Fruit fly (Drosophila melanogaster) whole organism, embryonic: Measurements from ENCODE around the gene CG31287.

Source experiments
- Aef1 ChIP-seq: fragments of 200-800 bp; sonication (Bioruptor generic); IDR thresholded peaks from 3 replicates; pipeline ENCODE4 v1.3.6; 2022; ENCODE audit warnings: missing biosample characterization, missing genetic modification characterization
- Bteb2 ChIP-seq: fragments of 200-800 bp; sonication (Bioruptor generic); optimal IDR thresholded peaks from 2 replicates; lab custom pipeline; 2016; ENCODE audit warnings: missing biosample characterization, missing genetic modification characterization
- CG11560 ChIP-seq: fragments of 200-800 bp; sonication (Bioruptor generic); IDR thresholded peaks from 3 replicates; pipeline ENCODE4 v1.3.6; 2022; ENCODE audit warnings: missing biosample characterization, missing genetic modification characterization
- CG12769 ChIP-seq: fragments of 200-800 bp; sonication (Bioruptor generic); optimal IDR thresholded peaks from 2 replicates; lab custom pipeline; 2019; ENCODE audit warnings: missing biosample characterization, mild to moderate bottlenecking, missing genetic modification characterization, moderate library complexity
- CG14050 ChIP-seq: fragments of 200-800 bp; sonication (Bioruptor generic); IDR thresholded peaks from 3 replicates; pipeline ENCODE4 v1.3.6; 2022; ENCODE audit warnings: missing biosample characterization, missing genetic modification characterization
- CG1602 ChIP-seq: fragments of 200-800 bp; sonication (Bioruptor generic); optimal IDR thresholded peaks from 3 replicates; lab custom pipeline; 2016; ENCODE audit warnings: missing biosample characterization, missing genetic modification characterization
- CG1603 ChIP-seq: fragments of 200-800 bp; sonication (Bioruptor generic); optimal IDR thresholded peaks from 2 replicates; lab custom pipeline; 2019; ENCODE audit warnings: missing biosample characterization, mild to moderate bottlenecking, missing genetic modification characterization, moderate library complexity
- CG1647 ChIP-seq: fragments of 200-800 bp; sonication (Bioruptor generic); optimal IDR thresholded peaks from 3 replicates; lab custom pipeline; 2016; ENCODE audit warnings: missing biosample characterization, missing genetic modification characterization
- CG17361 ChIP-seq: fragments of 200-800 bp; sonication (Bioruptor generic); IDR thresholded peaks from 3 replicates; pipeline ENCODE4 v1.3.6; 2022; ENCODE audit warnings: missing biosample characterization, missing genetic modification characterization
- CG18262 ChIP-seq: fragments of 200-800 bp; optimal IDR thresholded peaks from 3 replicates; lab custom pipeline; 2019; ENCODE audit warnings: missing biosample characterization, mild to moderate bottlenecking, missing genetic modification characterization, moderate library complexity
- CG18476 ChIP-seq: fragments of 200-800 bp; sonication (Bioruptor generic); optimal IDR thresholded peaks from 2 replicates; lab custom pipeline; 2016; ENCODE audit warnings: missing biosample characterization, mild to moderate bottlenecking, missing genetic modification characterization
- CG18599 ChIP-seq: fragments of 200-800 bp; sonication (Bioruptor generic); optimal IDR thresholded peaks from 3 replicates; lab custom pipeline; 2017; ENCODE audit warnings: missing biosample characterization, missing genetic modification characterization, mild to moderate bottlenecking, moderate library complexity, missing genetic modification reagents
- CG30403 ChIP-seq: fragments of 200-800 bp; sonication (Bioruptor generic); optimal IDR thresholded peaks from 3 replicates; lab custom pipeline; 2016; ENCODE audit warnings: missing biosample characterization, missing genetic modification characterization
- CG3163 ChIP-seq: fragments of 200-800 bp; sonication (Bioruptor generic); optimal IDR thresholded peaks from 3 replicates; lab custom pipeline; 2016; ENCODE audit warnings: missing biosample characterization, missing genetic modification characterization
- CG32772 ChIP-seq: fragments of 200-800 bp; sonication (Bioruptor generic); IDR thresholded peaks from 2 replicates; pipeline ENCODE4 v1.3.6; 2022; ENCODE audit warnings: missing biosample characterization, missing genetic modification characterization
- CG34376 ChIP-seq: fragments of 200-800 bp; sonication (Bioruptor generic); optimal IDR thresholded peaks from 2 replicates; lab custom pipeline; 2018; ENCODE audit warnings: missing biosample characterization, mild to moderate bottlenecking, missing genetic modification characterization
- CG4617 ChIP-seq: fragments of 200-800 bp; sonication (Bioruptor generic); optimal IDR thresholded peaks from 3 replicates; lab custom pipeline; 2016; ENCODE audit warnings: missing biosample characterization, missing genetic modification characterization, borderline replicate concordance
- CG6654 ChIP-seq: fragments of 200-800 bp; sonication (Bioruptor generic); optimal IDR thresholded peaks from 2 replicates; lab custom pipeline; 2017; ENCODE audit warnings: missing biosample characterization, mild to moderate bottlenecking, missing genetic modification characterization
- CG7357 ChIP-seq: fragments of 200-800 bp; sonication (Bioruptor generic); IDR thresholded peaks from 3 replicates; pipeline ENCODE4 v1.3.6; 2022; ENCODE audit warnings: missing biosample characterization, missing genetic modification characterization
- CG7372 ChIP-seq: fragments of 200-800 bp; sonication (Bioruptor generic); IDR thresholded peaks from 2 replicates; pipeline ENCODE4 v1.3.6; 2022; ENCODE audit warnings: missing biosample characterization, missing genetic modification characterization
- CG7745 ChIP-seq: fragments of 200-800 bp; sonication (Bioruptor generic); optimal IDR thresholded peaks from 2 replicates; lab custom pipeline; 2018; ENCODE audit warnings: missing biosample characterization, mild to moderate bottlenecking, missing genetic modification characterization, moderate library complexity
- CG7987 ChIP-seq: fragments of 200-800 bp; sonication (Bioruptor generic); optimal IDR thresholded peaks from 2 replicates; lab custom pipeline; 2018; ENCODE audit warnings: missing biosample characterization, mild to moderate bottlenecking, missing genetic modification characterization, moderate library complexity
- CG8281 ChIP-seq: fragments of 200-800 bp; sonication (Bioruptor generic); optimal IDR thresholded peaks from 2 replicates; lab custom pipeline; 2018; ENCODE audit warnings: missing biosample characterization, mild to moderate bottlenecking, missing genetic modification characterization, moderate library complexity
- CG9437 ChIP-seq: fragments of 200-800 bp; sonication (Bioruptor generic); optimal IDR thresholded peaks from 2 replicates; lab custom pipeline; 2018; ENCODE audit warnings: missing biosample characterization, mild to moderate bottlenecking, missing genetic modification characterization
- CrebB ChIP-seq: fragments of 200-800 bp; sonication (Bioruptor generic); optimal IDR thresholded peaks from 3 replicates; lab custom pipeline; 2018; ENCODE audit warnings: missing biosample characterization, mild to moderate bottlenecking, missing genetic modification characterization
- Dref ChIP-seq: fragments of 200-800 bp; sonication (Bioruptor generic); IDR thresholded peaks from 2 replicates; pipeline ENCODE4 v1.3.6; 2022; ENCODE audit warnings: missing biosample characterization, missing genetic modification characterization
- HHEX ChIP-seq: fragments of 200-800 bp; sonication (Bioruptor generic); optimal IDR thresholded peaks from 3 replicates; lab custom pipeline; 2017; ENCODE audit warnings: missing biosample characterization, mild to moderate bottlenecking, missing genetic modification characterization, missing genetic modification reagents
- Hr39 ChIP-seq: fragments of >200 bp; optimal IDR thresholded peaks from 2 replicates; lab custom pipeline; 2017
- Max ChIP-seq: fragments of 200-800 bp; sonication (Bioruptor generic); optimal IDR thresholded peaks from 2 replicates; lab custom pipeline; 2016; ENCODE audit warnings: missing biosample characterization, mild to moderate bottlenecking, missing genetic modification characterization
- NFAT ChIP-seq: fragments of 200-800 bp; sonication (Bioruptor generic); IDR thresholded peaks from 2 replicates; pipeline ENCODE4 v1.3.6; 2022; ENCODE audit warnings: missing biosample characterization, missing genetic modification characterization
- Nf-YB ChIP-seq: fragments of 200-800 bp; sonication (Bioruptor generic); optimal IDR thresholded peaks from 3 replicates; lab custom pipeline; 2019; ENCODE audit warnings: missing biosample characterization, mild to moderate bottlenecking, missing genetic modification characterization, moderate library complexity
- ac ChIP-seq: fragments of 200-800 bp; sonication (Bioruptor generic); optimal IDR thresholded peaks from 3 replicates; lab custom pipeline; 2017; ENCODE audit warnings: missing biosample characterization, mild to moderate bottlenecking, missing genetic modification characterization
- ap ChIP-seq: fragments of 200-800 bp; sonication (Bioruptor generic); IDR thresholded peaks from 2 replicates; pipeline ENCODE4 v1.3.6; 2022; ENCODE audit warnings: missing biosample characterization, missing genetic modification characterization
- bab2 ChIP-seq: fragments of 200-800 bp; sonication (Bioruptor generic); optimal IDR thresholded peaks from 2 replicates; lab custom pipeline; 2016; ENCODE audit warnings: missing biosample characterization, missing genetic modification characterization
- bcd ChIP-seq: fragments of 200-800 bp; sonication (Bioruptor generic); optimal IDR thresholded peaks from 2 replicates; lab custom pipeline; 2017; ENCODE audit warnings: missing biosample characterization, mild to moderate bottlenecking, missing genetic modification characterization
- caup ChIP-seq: fragments of 200-800 bp; sonication (Bioruptor generic); optimal IDR thresholded peaks from 3 replicates; lab custom pipeline; 2017; ENCODE audit warnings: missing biosample characterization, mild to moderate bottlenecking, missing genetic modification characterization, moderate library complexity; ENCODE audit not compliant: severe bottlenecking
- crc ChIP-seq: fragments of 200-800 bp; sonication (Bioruptor generic); optimal IDR thresholded peaks from 2 replicates; lab custom pipeline; 2016; ENCODE audit warnings: missing biosample characterization, missing genetic modification characterization
- hth ChIP-seq: fragments of >200 bp; optimal IDR thresholded peaks from 2 replicates; lab custom pipeline; 2017; ENCODE audit warnings: inconsistent platforms
- knrl ChIP-seq: fragments of 200-800 bp; sonication (Bioruptor generic); IDR thresholded peaks from 3 replicates; pipeline ENCODE4 v1.3.6; 2022; ENCODE audit warnings: missing biosample characterization, missing genetic modification characterization; ENCODE audit not compliant: partially characterized antibody
- lbe ChIP-seq: fragments of 200-800 bp; sonication (Bioruptor generic); optimal IDR thresholded peaks from 2 replicates; lab custom pipeline; 2016; ENCODE audit warnings: missing biosample characterization, mild to moderate bottlenecking, missing genetic modification characterization
- lola ChIP-seq, 3 experiments: fragments of >200 bp in 2 of 3; fragments of 200-800 bp in 1 of 3; sonication (Bioruptor generic) in 1 of 3; optimal IDR thresholded peaks; 2 replicates each; lab custom pipeline; 2017 to 2019; ENCODE audit warnings: missing biosample characterization in 3 of 3, missing genetic modification characterization in 3 of 3, mild to moderate bottlenecking in 1 of 3, moderate library complexity in 1 of 3
- luna ChIP-seq: fragments of 200-800 bp; sonication (Bioruptor generic); optimal IDR thresholded peaks from 2 replicates; lab custom pipeline; 2016; ENCODE audit warnings: missing biosample characterization, missing genetic modification characterization
- onecut ChIP-seq: fragments of 200-800 bp; sonication (Bioruptor generic); IDR thresholded peaks from 2 replicates; pipeline ENCODE4 v1.3.6; 2022; ENCODE audit warnings: missing biosample characterization, missing genetic modification characterization
- otp ChIP-seq: fragments of 200-800 bp; sonication (Bioruptor generic); IDR thresholded peaks from 3 replicates; pipeline ENCODE4, ENCODE4 v1.3.6; 2022; ENCODE audit warnings: missing biosample characterization, missing genetic modification characterization
- pnt ChIP-seq: fragments of 200-800 bp; sonication (Bioruptor generic); optimal IDR thresholded peaks from 3 replicates; lab custom pipeline; 2016; ENCODE audit warnings: missing biosample characterization, missing genetic modification characterization
- prd ChIP-seq, 3 experiments: fragments of >200 bp in 2 of 3; fragments of 200-800 bp in 1 of 3; sonication (Bioruptor generic) in 1 of 3; optimal IDR thresholded peaks in 2 of 3; IDR thresholded peaks in 1 of 3; 2 replicates in 2 of 3; 3 replicates in 1 of 3; pipeline versions ENCODE4 v1.3.6 to Lab custom; 2017 to 2022; ENCODE audit warnings: missing biosample characterization in 1 of 3, missing genetic modification characterization in 1 of 3
- sens ChIP-seq: fragments of 200-800 bp; sonication (Bioruptor generic); peaks from one replicate; lab custom pipeline; 2016; ENCODE audit warnings: missing biosample characterization, missing genetic modification characterization
- tll ChIP-seq, 2 experiments: fragments of 200-800 bp in 1 of 2; fragments of >200 bp in 1 of 2; sonication (Bioruptor generic) in 1 of 2; optimal IDR thresholded peaks; 2 replicates each; lab custom pipeline; 2017 to 2019; ENCODE audit warnings: missing biosample characterization in 2 of 2, missing genetic modification characterization in 2 of 2, mild to moderate bottlenecking in 1 of 2, moderate library complexity in 1 of 2
- wek ChIP-seq: fragments of 200-800 bp; sonication (Bioruptor generic); optimal IDR thresholded peaks from 3 replicates; lab custom pipeline; 2018; ENCODE audit warnings: missing biosample characterization, mild to moderate bottlenecking, missing genetic modification characterization, moderate library complexity

The CG31287 gene

DNA sequence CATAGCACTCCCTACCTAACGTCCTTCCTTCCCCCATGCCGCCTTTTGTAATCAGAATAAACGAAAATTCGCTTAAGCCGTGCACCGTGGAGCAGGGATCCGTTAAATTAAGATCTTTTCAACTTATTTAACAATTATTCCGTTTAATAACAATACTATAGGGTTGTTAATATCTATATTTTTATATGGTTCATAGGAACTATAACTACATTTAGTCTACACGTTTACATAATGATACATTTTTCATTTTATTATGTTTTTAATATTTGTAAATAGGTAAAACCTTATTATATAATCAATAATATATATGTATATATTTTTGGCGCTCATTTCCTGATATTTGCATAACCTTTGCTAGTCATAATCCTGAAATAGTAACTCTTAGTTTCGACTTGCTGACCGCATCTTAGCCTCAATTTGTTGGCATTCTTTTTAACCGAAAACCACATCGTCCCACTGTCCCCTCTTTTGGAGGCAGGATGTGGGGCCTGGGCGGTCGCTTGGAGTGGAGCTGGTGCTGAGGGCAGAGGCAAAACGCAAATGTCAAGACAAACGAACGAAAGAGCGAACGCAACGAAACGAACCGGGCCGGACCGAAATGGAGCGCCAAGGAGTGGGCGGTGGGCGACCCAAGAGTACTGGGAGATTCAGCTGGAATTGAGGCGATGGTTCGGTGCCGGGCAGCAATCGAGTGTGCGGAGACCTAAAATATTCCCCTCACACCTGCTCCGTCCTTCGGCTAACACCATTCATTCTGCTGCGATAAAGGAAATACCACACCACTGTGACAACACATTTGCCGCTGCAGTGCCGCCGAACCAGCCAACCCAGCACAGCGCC lies 6.8 kb downstream of the CG31287 start (continued):
- no peak for TF ChIP-seq lola (GFP tag; optimal IDR thresholded peaks at IDR 0.05; lab: Kevin White, UChicago)
- peak; percentile 20 for TF ChIP-seq CG9437
- TF ChIP-seq bcd, result peak; percentile 38
- TF ChIP-seq luna, result no peak
- no peak for TF ChIP-seq tll (GFP tag; optimal IDR thresholded peaks at IDR 0.05; lab: Kevin White, UChicago)
- TF ChIP-seq onecut (GFP tag; lab: Robert Waterston, UW), result no peak
- TF ChIP-seq CG32772 (GFP tag; lab: Robert Waterston, UW), result 0 out of 2 replicates have a peak, but pooled peaks have one; percentile 16
- no peak for TF ChIP-seq CG34376 (GFP tag; lab: Kevin White, UChicago)
- peak; percentile 5 for TF ChIP-seq CG12769 (tag; lab: Kevin White, UChicago)
- no peak for TF ChIP-seq CrebB
- TF ChIP-seq CG18476, result no peak
- no peak for TF ChIP-seq Max (GFP tag; lab: Kevin White, UChicago)
- TF ChIP-seq Bteb2 (GFP tag; lab: Kevin White, UChicago), result no peak
- TF ChIP-seq CG7357, result no peak
- no peak for TF ChIP-seq CG1647 (GFP tag; lab: Kevin White, UChicago)
- TF ChIP-seq pnt (GFP tag; lab: Kevin White, UChicago), result no peak
- TF ChIP-seq CG30403 (GFP tag; lab: Kevin White, UChicago), result peak; percentile 32
- no peak for TF ChIP-seq wek (GFP tag; lab: Kevin White, UChicago)
- TF ChIP-seq ac (GFP tag; lab: Kevin White, UChicago), result no peak
- no peak for TF ChIP-seq CG6654 (GFP tag; lab: Kevin White, UChicago)
- no peak for TF ChIP-seq CG7745 (tag; lab: Kevin White, UChicago)
- peak; percentile 49; the same call in 1 of the 3 replicates for TF ChIP-seq CG17361 (GFP tag; lab: Robert Waterston, UW)
- no peak for TF ChIP-seq CG4617 (GFP tag; lab: Kevin White, UChicago)
- peak; percentile 35 for TF ChIP-seq lbe
- TF ChIP-seq caup (GFP tag; lab: Kevin White, UChicago), result peak; percentile 33
- no peak for TF ChIP-seq CG7372 (GFP tag; lab: Robert Waterston, UW)
- no peak for TF ChIP-seq prd (optimal IDR thresholded peaks at IDR 0.05; lab: Kevin White, UChicago)
- no peak for TF ChIP-seq prd (GFP tag; IDR thresholded peaks at IDR 0.05; lab: Robert Waterston, UW)
- TF ChIP-seq otp (GFP tag; lab: Robert Waterston, UW), result no peak
- no peak for TF ChIP-seq CG11560 (tag; lab: Robert Waterston, UW)
- no peak for TF ChIP-seq CG3163 (GFP tag; lab: Kevin White, UChicago)
- peak; percentile 54 for TF ChIP-seq CG18262
- TF ChIP-seq CG18599 (GFP tag; lab: Kevin White, UChicago), result peak; percentile 63
- no peak for TF ChIP-seq CG8281 (tag; lab: Kevin White, UChicago)
- no peak for TF ChIP-seq CG1603
- no peak for TF ChIP-seq crc (GFP tag; lab: Kevin White, UChicago)
- TF ChIP-seq bab2, result no peak
- no peak for TF ChIP-seq Hr39 (lab: Kevin White, UChicago)
- TF ChIP-seq knrl (GFP tag; lab: Robert Waterston, UW), result no peak
- TF ChIP-seq CG7987 (GFP tag; lab: Kevin White, UChicago), result no peak
- TF ChIP-seq Dref, result no peak
- no peak for TF ChIP-seq Nf-YB
- no peak for TF ChIP-seq Aef1 (GFP tag; lab: Robert Waterston, UW)
- no peak for TF ChIP-seq hth (lab: Kevin White, UChicago)
- TF ChIP-seq CG1602 (GFP tag; lab: Kevin White, UChicago), result no peak
- peak; percentile 74 for TF ChIP-seq sens
- no peak for TF ChIP-seq HHEX (GFP tag; lab: Kevin White, UChicago)
- TF ChIP-seq NFAT (GFP tag; lab: Robert Waterston, UW), result no peak
- no peak for TF ChIP-seq CG14050 (GFP tag; lab: Robert Waterston, UW)
- TF ChIP-seq ap (GFP tag; lab: Robert Waterston, UW), result no peak
